Worm (Caenorhabditis elegans) whole organism, L1 larva: Measurements from ENCODE around the gene srh-229.

ENCODE experiments used
- C04F5.9 ChIP-seq: sonication (generic microtip); optimal IDR thresholded peaks from 2 replicates; lab custom pipeline; 2016; ENCODE audit warnings: missing genetic modification characterization, missing compliant biosample characterization
- F16B12.6 ChIP-seq: fragments of 150-350 bp; optimal IDR thresholded peaks from 2 replicates; lab custom pipeline; 2014; ENCODE audit warnings: missing biosample characterization, missing genetic modification characterization
- Y116A8C.19 ChIP-seq: sonication (generic microtip); optimal IDR thresholded peaks from 2 replicates; lab custom pipeline; 2016; ENCODE audit warnings: missing compliant biosample characterization, missing genetic modification characterization, borderline replicate concordance
- aha-1 ChIP-seq: fragments of 150-350 bp; optimal IDR thresholded peaks from 2 replicates; lab custom pipeline; 2014; ENCODE audit warnings: missing biosample characterization, missing genetic modification characterization
- aly-2 ChIP-seq: fragments of 150-350 bp; optimal IDR thresholded peaks from 2 replicates; lab custom pipeline; 2014; ENCODE audit warnings: missing biosample characterization, missing genetic modification characterization
- blmp-1 ChIP-seq: fragments of 150-350 bp; optimal IDR thresholded peaks from 2 replicates; lab custom pipeline; 2014; ENCODE audit warnings: missing biosample characterization, missing genetic modification characterization
- ceh-63 ChIP-seq: fragments of 200-800 bp; sonication (Bioruptor generic); optimal IDR thresholded peaks from 2 replicates; lab custom pipeline; 2018; ENCODE audit warnings: mild to moderate bottlenecking, missing genetic modification characterization, missing compliant biosample characterization
- ceh-8 ChIP-seq: fragments of 200-800 bp; sonication (Bioruptor generic); optimal IDR thresholded peaks from 2 replicates; lab custom pipeline; 2018; ENCODE audit warnings: mild to moderate bottlenecking, missing genetic modification characterization, moderate library complexity, missing compliant biosample characterization
- ceh-90 ChIP-seq: sonication (generic microtip); optimal IDR thresholded peaks from 2 replicates; lab custom pipeline; 2016; ENCODE audit warnings: missing genetic modification characterization, missing compliant biosample characterization
- dsc-1 ChIP-seq: sonication (generic microtip); optimal IDR thresholded peaks from 2 replicates; lab custom pipeline; 2016; ENCODE audit warnings: mild to moderate bottlenecking, missing genetic modification characterization, missing compliant biosample characterization
- efl-1 ChIP-seq, 4 experiments: fragments of 150-350 bp; optimal IDR thresholded peaks in 3 of 4; peaks in 1 of 4; 1 replicate in 1 of 4; 2 replicates in 3 of 4; lab custom pipeline; 2014; ENCODE audit warnings: missing biosample characterization in 2 of 4, missing genetic modification characterization in 2 of 4, missing genetic modification reagents in 2 of 4
- efl-3 ChIP-seq: fragments of 200-800 bp; sonication (Bioruptor generic); optimal IDR thresholded peaks from 2 replicates; lab custom pipeline; 2018; ENCODE audit warnings: mild to moderate bottlenecking, missing genetic modification characterization, missing compliant biosample characterization
- egl-13 ChIP-seq: sonication (generic microtip); optimal IDR thresholded peaks from 2 replicates; lab custom pipeline; 2016; ENCODE audit warnings: missing genotype, missing genetic modification reagents, missing genetic modification characterization, missing compliant biosample characterization
- ets-5 ChIP-seq: fragments of 200-800 bp; sonication (Bioruptor generic); IDR thresholded peaks from 2 replicates; pipeline ENCODE4 v1.3.6; 2022; ENCODE audit warnings: missing genetic modification characterization, missing compliant biosample characterization
- fkh-10 ChIP-seq: sonication (generic microtip); optimal IDR thresholded peaks from 2 replicates; lab custom pipeline; 2017; ENCODE audit warnings: missing biosample characterization, missing genetic modification reagents, missing genetic modification characterization
- fkh-8 ChIP-seq: sonication (generic microtip); optimal IDR thresholded peaks from 2 replicates; lab custom pipeline; 2016; ENCODE audit warnings: mild to moderate bottlenecking, missing genetic modification characterization, missing compliant biosample characterization
- fos-1 ChIP-seq: fragments of 150-350 bp; optimal IDR thresholded peaks from 2 replicates; lab custom pipeline; 2014; ENCODE audit warnings: missing biosample characterization, missing genetic modification characterization
- isw-1 ChIP-seq: fragments of 200-800 bp; sonication (Bioruptor generic); IDR thresholded peaks from 2 replicates; pipeline ENCODE4 v1.3.6; 2022; ENCODE audit warnings: missing genetic modification characterization, missing compliant biosample characterization
- jun-1 ChIP-seq: fragments of 150-350 bp; optimal IDR thresholded peaks from 2 replicates; lab custom pipeline; 2014; ENCODE audit warnings: missing biosample characterization, missing genetic modification reagents, missing genetic modification characterization
- lin-13 ChIP-seq: fragments of 150-350 bp; optimal IDR thresholded peaks from 2 replicates; lab custom pipeline; 2014; ENCODE audit warnings: missing biosample characterization, missing genetic modification reagents, missing genetic modification characterization
- lin-14 ChIP-seq: fragments of 200-800 bp; sonication (Bioruptor generic); optimal IDR thresholded peaks from 2 replicates; lab custom pipeline; 2018; ENCODE audit warnings: mild to moderate bottlenecking, missing genetic modification characterization, moderate library complexity, missing compliant biosample characterization
- lin-35 ChIP-seq, 2 experiments: fragments of 150-350 bp; optimal IDR thresholded peaks; 2 replicates each; lab custom pipeline; 2014; ENCODE audit warnings: missing biosample characterization in 2 of 2, missing genetic modification characterization in 2 of 2, missing genetic modification reagents in 2 of 2
- mab-9 ChIP-seq: fragments of 200-800 bp; sonication (Bioruptor generic); IDR thresholded peaks from 2 replicates; pipeline ENCODE4 v1.3.6; 2022; ENCODE audit warnings: missing genetic modification reagents, missing genetic modification characterization, missing compliant biosample characterization
- nhr-11 ChIP-seq: fragments of 150-350 bp; optimal IDR thresholded peaks from 2 replicates; lab custom pipeline; 2014; ENCODE audit warnings: missing biosample characterization, missing genetic modification characterization
- nhr-12 ChIP-seq: sonication (generic microtip); optimal IDR thresholded peaks from 2 replicates; lab custom pipeline; 2017; ENCODE audit warnings: missing biosample characterization, missing genetic modification characterization
- nhr-19 ChIP-seq: fragments of 200-800 bp; sonication (Bioruptor generic); conservative IDR thresholded peaks from 2 replicates; pipeline ENCODE4 v1.3.6; 2022; ENCODE audit warnings: missing genetic modification characterization, missing compliant biosample characterization
- nhr-71 ChIP-seq: sonication (generic microtip); optimal IDR thresholded peaks from 2 replicates; lab custom pipeline; 2016; ENCODE audit warnings: mild to moderate bottlenecking, missing genetic modification characterization, moderate library complexity, missing compliant biosample characterization
- nhr-76 ChIP-seq: sonication (generic microtip); optimal IDR thresholded peaks from 2 replicates; lab custom pipeline; 2017; ENCODE audit warnings: missing biosample characterization, missing genetic modification characterization
- nhr-77 ChIP-seq: fragments of 150-350 bp; optimal IDR thresholded peaks from 2 replicates; lab custom pipeline; 2014; ENCODE audit warnings: missing biosample characterization, missing genetic modification characterization
- nhr-85 ChIP-seq: sonication (generic microtip); peaks from one replicate; lab custom pipeline; 2016; ENCODE audit warnings: missing genetic modification characterization, inconsistent platforms, missing compliant biosample characterization
- nhr-90 ChIP-seq: sonication (generic microtip); optimal IDR thresholded peaks from 2 replicates; lab custom pipeline; 2016; ENCODE audit warnings: mild to moderate bottlenecking, missing genetic modification characterization, missing compliant biosample characterization; ENCODE audit not compliant: poor library complexity
- rnt-1 ChIP-seq: sonication (generic microtip); optimal IDR thresholded peaks from 2 replicates; lab custom pipeline; 2016; ENCODE audit warnings: mild to moderate bottlenecking, missing genetic modification characterization, moderate library complexity, missing compliant biosample characterization
- snu-23 ChIP-seq: sonication (generic microtip); optimal IDR thresholded peaks from 2 replicates; lab custom pipeline; 2016; ENCODE audit warnings: missing genetic modification characterization, missing compliant biosample characterization
- tbx-2 ChIP-seq: sonication (generic microtip); optimal IDR thresholded peaks from 2 replicates; lab custom pipeline; 2016; ENCODE audit warnings: missing genetic modification characterization, missing compliant biosample characterization
- unc-130 ChIP-seq: fragments of 150-350 bp; optimal IDR thresholded peaks from 2 replicates; lab custom pipeline; 2017; ENCODE audit warnings: missing biosample characterization, missing genetic modification characterization, inconsistent platforms
- unc-62 ChIP-seq: fragments of 150-350 bp; optimal IDR thresholded peaks from 2 replicates; lab custom pipeline; 2014; ENCODE audit warnings: missing biosample characterization, missing genetic modification reagents, missing genetic modification characterization
- vab-15 ChIP-seq: sonication (generic microtip); optimal IDR thresholded peaks from 2 replicates; lab custom pipeline; 2017; ENCODE audit warnings: missing genotype, mild to moderate bottlenecking, missing genetic modification characterization, missing compliant biosample characterization
- xbp-1 ChIP-seq: sonication (generic microtip); optimal IDR thresholded peaks from 2 replicates; lab custom pipeline; 2016; ENCODE audit warnings: missing genetic modification characterization, missing compliant biosample characterization
- zag-1 ChIP-seq: fragments of 150-350 bp; optimal IDR thresholded peaks from 2 replicates; lab custom pipeline; 2014; ENCODE audit warnings: missing biosample characterization, missing genetic modification characterization
- ztf-11 ChIP-seq, 2 experiments: sonication (generic microtip); optimal IDR thresholded peaks; 2 replicates each; lab custom pipeline; 2016 to 2017; ENCODE audit warnings: missing genetic modification characterization in 2 of 2, missing biosample characterization in 1 of 2, missing compliant biosample characterization in 1 of 2

Gene srh-229

DNA sequence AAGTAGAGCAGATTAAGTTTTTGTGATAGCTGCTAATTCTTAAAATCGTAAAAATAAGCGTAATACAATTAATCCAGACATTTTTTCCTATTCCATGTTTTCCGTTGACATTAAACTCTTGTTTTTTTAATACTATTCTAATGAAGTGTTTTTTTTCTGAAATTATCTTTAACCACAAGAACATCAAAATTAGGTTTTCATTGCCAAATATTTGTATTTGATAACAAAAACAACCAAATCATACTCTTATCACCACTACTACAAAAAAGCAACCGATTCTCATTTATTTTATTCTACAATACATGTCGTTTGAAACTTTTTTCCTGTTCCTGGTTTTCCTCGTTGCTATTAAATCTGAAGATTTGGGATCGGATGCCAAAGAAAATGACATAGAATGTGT, 23.0 kb upstream of the srh-229 start, which contains the start of gene C54F6.17:
Gene C54F6.17, plus strand, starts transcription at position 301 of the 400 bp plus-strand sequence.
- TF ChIP-seq unc-130 (tag; lab: Kevin White, UChicago) (no peak), C04F5.9 (tag; lab: Kevin White, UChicago) (no peak), rnt-1 (tag; lab: Kevin White, UChicago) (no peak), nhr-11 (no peak), nhr-19 (GFP tag; lab: Robert Waterston, UW) (no peak), nhr-77 (tag; lab: Kevin White, UChicago) (no peak), zag-1 (tag; lab: Kevin White, UChicago) (no peak), isw-1 (no peak), mab-9 (GFP tag; lab: Robert Waterston, UW) (no peak), fkh-8 (tag; lab: Kevin White, UChicago) (no peak), nhr-85 (tag; lab: Kevin White, UChicago) (no peak), ceh-63 (no peak)

DNA sequence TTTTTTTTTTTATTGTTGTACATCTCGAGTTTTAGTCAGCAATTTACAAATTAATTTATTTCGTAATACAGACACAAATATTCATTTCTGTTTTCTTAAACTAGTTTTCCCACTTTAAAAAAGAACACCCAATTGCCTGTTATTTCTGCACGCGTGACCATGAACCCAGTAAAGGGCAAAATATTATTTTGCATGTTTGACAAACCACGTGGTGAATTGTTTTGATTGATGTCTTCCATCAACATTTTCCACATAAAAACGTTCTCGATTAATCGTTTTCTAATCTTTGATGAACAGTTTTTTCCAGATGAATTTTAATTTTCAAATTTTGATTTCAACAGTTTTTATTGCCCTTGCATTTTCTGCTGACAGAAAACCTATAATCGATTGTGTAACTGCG, 21.5 kb upstream of the srh-229 start, which contains the start of gene C54F6.18:
Gene C54F6.18, plus strand, starts transcription at position 301 of the 400 bp plus-strand sequence.
- no peak for TF ChIP-seq aly-2 (tag; lab: Kevin White, UChicago)
- TF ChIP-seq fkh-10: no peak
- TF ChIP-seq tbx-2 (tag; lab: Kevin White, UChicago): no peak
- no peak for TF ChIP-seq egl-13 (tag; lab: Kevin White, UChicago)
- no peak for TF ChIP-seq nhr-12 (tag; lab: Kevin White, UChicago)
- no peak for TF ChIP-seq Y116A8C.19 (tag; lab: Kevin White, UChicago)
- TF ChIP-seq C04F5.9 (tag; lab: Kevin White, UChicago): no peak

DNA sequence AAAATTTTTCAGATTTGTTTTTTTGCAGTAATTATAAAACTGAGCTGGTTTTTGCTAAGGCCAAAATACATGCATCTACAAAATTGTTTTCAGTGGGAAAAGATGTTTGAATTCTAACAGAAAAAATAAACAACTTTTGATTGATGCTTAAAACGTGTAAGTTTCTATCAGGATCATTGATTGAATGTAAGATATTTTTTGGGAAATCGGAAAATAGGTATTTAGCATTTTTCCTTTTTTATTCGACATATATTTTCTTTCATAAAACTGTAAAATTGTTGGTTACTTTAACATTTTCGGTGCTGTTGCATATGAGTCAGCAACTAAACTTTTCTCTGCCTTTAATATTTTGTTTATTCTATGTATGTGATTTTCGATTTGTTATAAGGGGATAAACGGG, 20.3 kb upstream of the srh-229 start, which contains the start of gene C54F6.20:
Gene C54F6.20, plus strand, starts transcription at position 301 of the 400 bp plus-strand sequence.
- TF ChIP-seq efl-1 (optimal IDR thresholded peaks at IDR 0.05; lab: Kevin White, UChicago): no peak
- peak in 1 of 2 experiments; percentile 54 for TF ChIP-seq efl-1 (GFP tag; optimal IDR thresholded peaks at IDR 0.05 in 1 of 2; lab: Kevin White, UChicago)
- TF ChIP-seq xbp-1 (tag; lab: Kevin White, UChicago): no peak

DNA sequence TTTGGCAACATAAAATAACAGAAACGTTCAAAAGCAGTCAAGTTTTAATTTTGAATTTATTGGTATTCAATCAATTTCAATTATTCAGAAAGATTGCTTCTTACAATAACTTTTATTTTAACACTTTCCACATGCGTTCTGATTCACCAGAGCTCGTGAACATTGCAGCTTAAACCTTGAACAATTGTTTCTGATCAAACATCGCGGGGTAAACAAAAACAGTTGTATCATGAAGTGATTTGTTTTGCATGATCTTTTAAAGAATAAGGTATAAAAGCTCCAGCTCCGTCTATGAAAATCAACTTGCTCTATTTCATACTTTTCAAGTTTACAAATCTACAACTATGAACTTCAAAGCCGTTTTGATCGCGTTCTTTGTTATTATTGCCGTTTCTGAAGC, 19.2 kb upstream of the srh-229 start, which contains the start of gene C54F6.6:
Gene C54F6.6, plus strand, starts transcription at position 301 of the 400 bp plus-strand sequence.
- TF ChIP-seq F16B12.6 (tag; lab: Kevin White, UChicago) (no peak), nhr-71 (tag; lab: Kevin White, UChicago) (no peak), lin-35 (GFP tag; optimal IDR thresholded peaks at IDR 0.05; lab: Kevin White, UChicago) (no peak), tbx-2 (tag; lab: Kevin White, UChicago) (no peak), dsc-1 (no peak), nhr-19 (GFP tag; lab: Robert Waterston, UW) (no peak), fos-1 (tag; lab: Kevin White, UChicago) (no peak), aha-1 (tag; lab: Kevin White, UChicago) (no peak), unc-62 (GFP tag; lab: Kevin White, UChicago) (no peak), nhr-90 (tag; lab: Kevin White, UChicago) (no peak), rnt-1 (tag; lab: Kevin White, UChicago) (no peak)
- TF ChIP-seq, all 84 proteins: peak for 0

DNA sequence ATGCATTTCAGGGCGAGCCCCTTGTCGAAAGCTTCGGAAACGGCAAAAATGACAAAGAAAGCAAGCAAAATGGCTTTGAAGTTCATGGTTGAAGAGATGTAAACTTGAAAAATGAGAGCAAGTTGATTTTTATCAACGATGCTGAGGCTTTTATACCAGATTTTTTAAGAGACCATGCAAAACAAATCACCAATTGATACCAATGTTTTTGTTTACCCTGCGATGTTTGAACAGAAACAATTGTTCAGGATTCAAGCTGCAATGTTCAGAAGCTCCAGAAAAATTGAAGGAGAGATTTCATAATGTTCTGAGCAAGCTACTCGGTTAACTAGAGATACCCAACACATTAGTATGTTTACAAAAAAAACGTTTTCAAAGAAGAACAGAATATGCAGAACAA, 18.1 kb upstream of the srh-229 start, which contains the start of gene C54F6.15:
Gene C54F6.15, minus strand, starts transcription at position 101 of the 400 bp plus-strand sequence.
- TF ChIP-seq ets-5 (GFP tag; lab: Robert Waterston, UW) (no peak), ztf-11 (tag; optimal IDR thresholded peaks at IDR 0.05; lab: Kevin White, UChicago) (no peak), lin-13 (GFP tag; lab: Kevin White, UChicago) (no peak), tbx-2 (tag; lab: Kevin White, UChicago) (no peak), nhr-77 (tag; lab: Kevin White, UChicago) (no peak), ceh-90 (tag; lab: Kevin White, UChicago) (no peak), nhr-76 (tag; lab: Kevin White, UChicago) (no peak), efl-3 (GFP tag; lab: Kevin White, UChicago) (no peak), vab-15 (tag; lab: Kevin White, UChicago) (no peak), snu-23 (GFP tag; lab: Kevin White, UChicago) (no peak), ceh-8 (GFP tag; lab: Kevin White, UChicago) (no peak), lin-14 (GFP tag; lab: Kevin White, UChicago) (no peak), jun-1 (tag; lab: Kevin White, UChicago) (no peak), unc-130 (tag; lab: Kevin White, UChicago) (no peak), unc-62 (GFP tag; lab: Kevin White, UChicago) (no peak), blmp-1 (tag; lab: Kevin White, UChicago) (no peak), fos-1 (tag; lab: Kevin White, UChicago) (no peak)
